Worm (Caenorhabditis elegans) whole organism, midembryonic: Measurements from ENCODE around the gene let-721.

ENCODE experiments used
- T22C8.4 ChIP-seq: fragments of 200-800 bp; sonication (Bioruptor generic); IDR thresholded peaks from 2 replicates; pipeline ENCODE4 v1.3.6; 2022; ENCODE audit warnings: missing genetic modification characterization, missing compliant biosample characterization
- cog-1 ChIP-seq: sonication (generic microtip); optimal IDR thresholded peaks from 2 replicates; lab custom pipeline; 2016; ENCODE audit warnings: missing genetic modification characterization, missing compliant biosample characterization
- flt-1 ChIP-seq: fragments of 200-800 bp; sonication (Bioruptor generic); IDR thresholded peaks from 2 replicates; pipeline ENCODE4 v1.3.6; 2022; ENCODE audit warnings: missing genetic modification characterization, missing compliant biosample characterization
- klf-2 ChIP-seq: fragments of 200-800 bp; sonication (Bioruptor generic); conservative IDR thresholded peaks from 2 replicates; pipeline ENCODE4 v1.3.6; 2022; ENCODE audit warnings: missing genetic modification reagents, missing genetic modification characterization, missing compliant biosample characterization
- med-1 ChIP-seq: sonication (generic microtip); optimal IDR thresholded peaks from 2 replicates; lab custom pipeline; 2017; ENCODE audit warnings: missing genetic modification characterization, mild to moderate bottlenecking, missing compliant biosample characterization, antibody characterized with exemption, missing genetic modification reagents; ENCODE audit not compliant: insufficient read depth
- ref-1 ChIP-seq: fragments of 200-800 bp; sonication (Bioruptor generic); conservative IDR thresholded peaks from 2 replicates; pipeline ENCODE4 v1.3.6; 2022; ENCODE audit warnings: missing genetic modification reagents, missing genetic modification characterization, missing compliant biosample characterization
- tab-1 ChIP-seq: fragments of 200-800 bp; sonication (Bioruptor generic); IDR thresholded peaks from 2 replicates; pipeline ENCODE4 v1.3.6; 2022; ENCODE audit warnings: missing genetic modification characterization, missing compliant biosample characterization
- ztf-23 ChIP-seq: fragments of 200-800 bp; sonication (Bioruptor generic); IDR thresholded peaks from 2 replicates; pipeline ENCODE4 v1.3.6; 2022; ENCODE audit warnings: missing genetic modification reagents, missing genetic modification characterization, missing compliant biosample characterization
- ztf-29 ChIP-seq: fragments of 200-800 bp; sonication (Bioruptor generic); IDR thresholded peaks from 2 replicates; pipeline ENCODE4 v1.3.6; 2022; ENCODE audit warnings: missing genetic modification reagents, missing genetic modification characterization, missing compliant biosample characterization

The let-721 gene

ce11 chrIII:6476380-6476779 is 29.7 kb upstream of the let-721 start:
- no peak for TF ChIP-seq klf-2 (GFP tag; lab: Robert Waterston, UW)
- TF ChIP-seq T22C8.4 = no peak
- TF ChIP-seq med-1 = no peak
- no peak for TF ChIP-seq tab-1 (GFP tag; lab: Robert Waterston, UW)

- no peak for TF ChIP-seq T22C8.4
Observed at ce11 chrIII:6471451-6471850, 24.7 kb upstream of the let-721 start, which contains the start of gene wht-6. Gene wht-6 (plus strand): TSS chrIII:6471751.

- no peak for TF ChIP-seq ztf-29 (GFP tag; lab: Robert Waterston, UW)
- no peak for TF ChIP-seq klf-2 (GFP tag; lab: Robert Waterston, UW)
- TF ChIP-seq T22C8.4 = no peak
- TF ChIP-seq ztf-23 = no peak
- no peak for TF ChIP-seq ref-1
- no peak for TF ChIP-seq tab-1 (GFP tag; lab: Robert Waterston, UW)
- no peak for TF ChIP-seq flt-1 (GFP tag; lab: Robert Waterston, UW)
- TF ChIP-seq med-1 = no peak
- TF ChIP-seq cog-1 (tag; lab: Kevin White, UChicago) = no peak
Observed at ce11 chrIII:6467005-6467404, 20.3 kb upstream of the let-721 start, which contains the start of gene T26A5.2. Gene T26A5.2 (plus strand): TSS chrIII:6467305.

ce11 chrIII:6464913-6465312 is 18.2 kb upstream of the let-721 start, which contains the start of gene nduf-2.2:
Gene nduf-2.2 (plus strand): TSS chrIII:6465222.
- TF ChIP-seq cog-1 (tag; lab: Kevin White, UChicago) = no peak
- TF ChIP-seq ztf-29 (GFP tag; lab: Robert Waterston, UW) = no peak
- TF ChIP-seq ztf-23 = no peak
- TF ChIP-seq tab-1 (GFP tag; lab: Robert Waterston, UW) = no peak
- TF ChIP-seq klf-2 (GFP tag; lab: Robert Waterston, UW) = no peak
- TF ChIP-seq flt-1 (GFP tag; lab: Robert Waterston, UW) = no peak
- no peak for TF ChIP-seq ref-1
- no peak for TF ChIP-seq med-1
- TF ChIP-seq T22C8.4 = no peak

ce11 chrIII:6464113-6464571 is 17.4 kb upstream of the let-721 start:
- TF ChIP-seq T22C8.4 = no peak
- TF ChIP-seq klf-2 (GFP tag; lab: Robert Waterston, UW) = no peak
- TF ChIP-seq ztf-23 = 0 out of 2 replicates have a peak, but pooled peaks have one; percentile 6
- peak; percentile 52; the same call in 1 of the 2 replicates for TF ChIP-seq ztf-29 (GFP tag; lab: Robert Waterston, UW)
- no peak for TF ChIP-seq flt-1 (GFP tag; lab: Robert Waterston, UW)

ce11 chrIII:6463679-6464078 is 17.0 kb upstream of the let-721 start, which contains the start of gene dlc-1:
Gene dlc-1 (minus strand): TSS chrIII:6463779.
- TF ChIP-seq flt-1 (GFP tag; lab: Robert Waterston, UW) = no peak
- no peak for TF ChIP-seq med-1
- no peak for TF ChIP-seq ref-1
- TF ChIP-seq T22C8.4 = no peak
- TF ChIP-seq klf-2 (GFP tag; lab: Robert Waterston, UW) = no peak
- no peak for TF ChIP-seq cog-1 (tag; lab: Kevin White, UChicago)
- TF ChIP-seq ztf-23 = no peak
- TF ChIP-seq tab-1 (GFP tag; lab: Robert Waterston, UW) = no peak
- TF ChIP-seq ztf-29 (GFP tag; lab: Robert Waterston, UW) = no peak

ce11 chrIII:6462610-6463009 is 15.9 kb upstream of the let-721 start, which contains the start of gene T26A5.8:
Gene T26A5.8 (minus strand): TSS chrIII:6462856.
- TF ChIP-seq flt-1 (GFP tag; lab: Robert Waterston, UW) = no peak
- no peak for TF ChIP-seq cog-1 (tag; lab: Kevin White, UChicago)
- TF ChIP-seq ztf-29 (GFP tag; lab: Robert Waterston, UW) = no peak
- no peak for TF ChIP-seq klf-2 (GFP tag; lab: Robert Waterston, UW)
- no peak for TF ChIP-seq med-1
- TF ChIP-seq T22C8.4 = no peak
- no peak for TF ChIP-seq ztf-23
- TF ChIP-seq tab-1 (GFP tag; lab: Robert Waterston, UW) = no peak
- TF ChIP-seq ref-1 = no peak

- TF ChIP-seq klf-2 (GFP tag; lab: Robert Waterston, UW) (no peak), tab-1 (GFP tag; lab: Robert Waterston, UW) (no peak), flt-1 (GFP tag; lab: Robert Waterston, UW) (no peak), ztf-23 (no peak), ref-1 (no peak), cog-1 (tag; lab: Kevin White, UChicago) (no peak), med-1 (no peak), T22C8.4 (no peak), ztf-29 (GFP tag; lab: Robert Waterston, UW) (no peak)
Observed at ce11 chrIII:6459820-6460219, 13.1 kb upstream of the let-721 start, which contains the start of gene algn-1. Gene algn-1 (plus strand): TSS chrIII:6460120.

ce11 chrIII:6454183-6454582 is 7.5 kb upstream of the let-721 start, which contains the start of gene jhdm-1:
Gene jhdm-1 (plus strand): TSS chrIII:6454483.
- TF ChIP-seq med-1 (no peak), ztf-29 (GFP tag; lab: Robert Waterston, UW) (no peak), T22C8.4 (no peak), klf-2 (GFP tag; lab: Robert Waterston, UW) (no peak), ztf-23 (no peak), tab-1 (GFP tag; lab: Robert Waterston, UW) (no peak), cog-1 (tag; lab: Kevin White, UChicago) (no peak), flt-1 (GFP tag; lab: Robert Waterston, UW) (no peak), ref-1 (no peak)

- TF ChIP-seq cog-1 (tag; lab: Kevin White, UChicago) (peak; percentile 74), ztf-29 (GFP tag; lab: Robert Waterston, UW) (peak; percentile 74), med-1 (peak; percentile 35), flt-1 (GFP tag; lab: Robert Waterston, UW) (peak; percentile 74), ztf-23 (peak; percentile 85), T22C8.4 (0 out of 2 replicates have a peak, but pooled peaks have one; percentile 36), klf-2 (GFP tag; lab: Robert Waterston, UW) (no peak), ref-1 (0 out of 2 replicates have a peak, but pooled peaks have one; percentile 34), tab-1 (GFP tag; lab: Robert Waterston, UW) (peak; percentile 62; the same call in 1 of the 2 replicates)
Observed at ce11 chrIII:6453665-6454064, 7.0 kb upstream of the let-721 start.
